Fruit fly (Drosophila melanogaster): ENCODE data around the gene CG13698.

The CG13698 gene

DNA sequence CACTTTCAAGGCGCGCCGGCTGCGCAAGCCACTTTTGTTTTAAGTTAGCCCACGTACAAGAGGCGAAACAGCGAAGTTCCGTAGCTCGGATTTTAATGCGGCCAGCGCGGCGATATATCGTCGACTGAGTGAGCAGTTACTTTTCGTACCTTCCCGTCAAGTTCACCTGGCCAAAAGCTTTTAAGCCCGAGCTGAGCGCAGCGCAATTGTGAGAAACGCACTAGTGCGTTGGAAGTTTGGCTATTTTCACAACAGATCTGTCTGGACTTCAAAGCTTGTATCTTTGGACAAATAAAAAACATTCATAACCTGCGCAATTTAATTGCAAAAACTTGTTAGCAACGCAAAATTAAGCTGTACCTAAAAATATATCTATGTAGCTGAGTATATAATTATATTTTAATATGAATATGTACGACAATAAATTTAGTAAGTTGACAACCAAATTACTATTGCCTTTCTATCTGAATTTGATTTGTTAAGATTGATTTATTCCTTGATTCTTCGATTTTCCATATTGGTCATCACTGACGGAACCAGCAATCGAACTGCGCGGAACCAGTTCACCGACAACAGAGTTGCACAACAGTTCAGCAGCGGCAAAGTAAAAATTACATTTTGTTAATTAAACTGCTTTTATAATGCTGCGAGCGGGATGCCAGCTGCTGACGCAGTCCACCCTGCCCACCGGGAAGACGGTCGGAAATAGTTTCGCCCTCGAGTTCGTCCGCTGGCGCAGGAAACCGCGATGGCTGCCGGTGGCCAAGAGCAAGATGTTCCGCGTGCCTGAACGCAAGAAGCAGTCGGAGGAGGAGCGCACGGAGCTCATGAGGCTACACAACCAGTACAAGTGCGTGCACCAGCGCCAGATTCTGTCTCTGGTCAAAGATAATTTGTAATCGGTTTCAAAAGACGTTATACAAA, at the start of gene CG13698, which contains the start of gene mRpS26 (continued):
- TF ChIP-seq slou (GFP tag; optimal IDR thresholded peaks at IDR 0.05): peak; percentile 19
- TF ChIP-seq Sry-δ (GFP tag; optimal IDR thresholded peaks at IDR 0.05): peak; percentile 21
- peak; percentile 67 for TF ChIP-seq Myb (GFP tag; optimal IDR thresholded peaks at IDR 0.05)
- no peak; the same call in 3 of the 4 replicates for TF ChIP-seq Dll (GFP tag; IDR thresholded peaks at IDR 0.05; ENCODE audit: partially characterized antibody)
- no peak for TF ChIP-seq CG31365 (tag; optimal IDR thresholded peaks at IDR 0.05)
- TF ChIP-seq pros (GFP tag; optimal IDR thresholded peaks at IDR 0.05): no peak
- TF ChIP-seq unpg (GFP tag; optimal IDR thresholded peaks at IDR 0.05): peak; percentile 67
- peak; percentile 46 for TF ChIP-seq CG9876 (GFP tag; optimal IDR thresholded peaks at IDR 0.05)
- peak; percentile 78 for TF ChIP-seq Nf-YC (tag; optimal IDR thresholded peaks at IDR 0.05)
- peak; percentile 70 for TF ChIP-seq tin (GFP tag; optimal IDR thresholded peaks at IDR 0.05)
- no peak for TF ChIP-seq gt (GFP tag; IDR thresholded peaks at IDR 0.05)
- TF ChIP-seq CG14667 (GFP tag; IDR thresholded peaks at IDR 0.05): no peak
- peak; percentile 52 for TF ChIP-seq chm (GFP tag; IDR thresholded peaks at IDR 0.05)
- TF ChIP-seq CG6689 (GFP tag; IDR thresholded peaks at IDR 0.05): peak; percentile 58
- TF ChIP-seq CG9932 (GFP tag; IDR thresholded peaks at IDR 0.05): peak; percentile 80
- TF ChIP-seq CG2199 (GFP tag; IDR thresholded peaks at IDR 0.05): peak; percentile 71; the same call in 2 of the 3 replicates
- no peak for TF ChIP-seq nau (GFP tag; optimal IDR thresholded peaks at IDR 0.05)
- TF ChIP-seq nom (GFP tag; optimal IDR thresholded peaks at IDR 0.05): no peak
- TF ChIP-seq Trl (optimal IDR thresholded peaks at IDR 0.05): no peak
- TF ChIP-seq Trl (GFP tag; optimal IDR thresholded peaks at IDR 0.05): peak; percentile 40
- TF ChIP-seq unc-4 (GFP tag; IDR thresholded peaks at IDR 0.05; ENCODE audit: partially characterized antibody): no peak
- TF ChIP-seq Poxn (GFP tag; IDR thresholded peaks at IDR 0.05): no peak
- no peak for TF ChIP-seq slp2 (GFP tag; optimal IDR thresholded peaks at IDR 0.05)
- TF ChIP-seq CG1602 (GFP tag; optimal IDR thresholded peaks at IDR 0.05): peak; percentile 62
- TF ChIP-seq CG34376 (GFP tag; optimal IDR thresholded peaks at IDR 0.05): peak; percentile 67
- TF ChIP-seq sr (GFP tag; IDR thresholded peaks at IDR 0.05): peak; percentile 70; the same call in 1 of the 3 replicates
- TF ChIP-seq Opbp (GFP tag; IDR thresholded peaks at IDR 0.05; ENCODE audit: partially characterized antibody): peak; percentile 66; the same call in 1 of the 3 replicates
- TF ChIP-seq kni (GFP tag; optimal IDR thresholded peaks at IDR 0.05): peak; percentile 29
- TF ChIP-seq CG6765 (GFP tag; optimal IDR thresholded peaks at IDR 0.05): peak; percentile 40
- TF ChIP-seq Bteb2 (GFP tag; optimal IDR thresholded peaks at IDR 0.05): peak; percentile 24
- peak; percentile 65 for TF ChIP-seq Fer2 (tag; optimal IDR thresholded peaks at IDR 0.05)
- peak; percentile 75 for TF ChIP-seq Fer3 (tag; optimal IDR thresholded peaks at IDR 0.05)
- TF ChIP-seq CG1603 (tag; optimal IDR thresholded peaks at IDR 0.05): peak; percentile 30
- TF ChIP-seq CG13775 (GFP tag; optimal IDR thresholded peaks at IDR 0.05): peak; percentile 77
- TF ChIP-seq CG12769 (tag; optimal IDR thresholded peaks at IDR 0.05): peak; percentile 68
- TF ChIP-seq NC2α (GFP tag; optimal IDR thresholded peaks at IDR 0.05): no peak
- peak; percentile 71 for TF ChIP-seq slbo (GFP tag; IDR thresholded peaks at IDR 0.05)
- TF ChIP-seq CG16813 (GFP tag; IDR thresholded peaks at IDR 0.05; ENCODE audit: partially characterized antibody): no peak
- TF ChIP-seq cas (GFP tag; IDR thresholded peaks at IDR 0.05): 0 out of 2 replicates have a peak, but pooled peaks have one; percentile 25
- TF ChIP-seq ap (GFP tag; IDR thresholded peaks at IDR 0.05): 0 out of 2 replicates have a peak, but pooled peaks have one; percentile 12
- no peak for TF ChIP-seq CkIIα-i1 (GFP tag; IDR thresholded peaks at IDR 0.05)
- TF ChIP-seq CG2678 (tag; optimal IDR thresholded peaks at IDR 0.05): peak; percentile 82
- TF ChIP-seq sqz (GFP tag; optimal IDR thresholded peaks at IDR 0.05): no peak
- TF ChIP-seq CG3838 (GFP tag; optimal IDR thresholded peaks at IDR 0.05): no peak
- TF ChIP-seq CG33213 (GFP tag; optimal IDR thresholded peaks at IDR 0.05): no peak
- peak; percentile 36 for TF ChIP-seq CG12219 (GFP tag; optimal IDR thresholded peaks at IDR 0.05)
- TF ChIP-seq crc (GFP tag; optimal IDR thresholded peaks at IDR 0.05): no peak
- TF ChIP-seq pb (GFP tag; optimal IDR thresholded peaks at IDR 0.05): no peak
- TF ChIP-seq CG14710 (tag; optimal IDR thresholded peaks at IDR 0.05): peak; percentile 72
